Fruit fly (Drosophila melanogaster) whole organism, adult: ENCODE data around the gene Alg11.

Experiments
- CG11617 ChIP-seq: fragments of 200-800 bp; sonication (Bioruptor generic); optimal IDR thresholded peaks from 2 replicates; lab custom pipeline; 2017; ENCODE audit warnings: mild to moderate bottlenecking, missing biosample characterization, missing genetic modification reagents, missing genetic modification characterization
- CG14711 ChIP-seq: fragments of 200-800 bp; sonication (Bioruptor generic); optimal IDR thresholded peaks from 2 replicates; lab custom pipeline; 2018; ENCODE audit warnings: missing biosample characterization, mild to moderate bottlenecking, missing genetic modification characterization, moderate library complexity
- CG1620 ChIP-seq: fragments of 200-800 bp; sonication (Bioruptor generic); optimal IDR thresholded peaks from 2 replicates; lab custom pipeline; 2016; ENCODE audit warnings: missing biosample characterization, missing genetic modification characterization
- CG33017 ChIP-seq: fragments of 200-800 bp; sonication (Bioruptor generic); optimal IDR thresholded peaks from 2 replicates; lab custom pipeline; 2018; ENCODE audit warnings: missing biosample characterization, mild to moderate bottlenecking, missing genetic modification characterization, moderate library complexity
- CG5204 ChIP-seq: fragments of 200-800 bp; sonication (Bioruptor generic); optimal IDR thresholded peaks from 2 replicates; lab custom pipeline; 2016; ENCODE audit warnings: missing biosample characterization, missing genetic modification characterization
- CG7045 ChIP-seq: fragments of 200-800 bp; sonication (Bioruptor generic); optimal IDR thresholded peaks from 2 replicates; lab custom pipeline; 2017; ENCODE audit warnings: missing biosample characterization, mild to moderate bottlenecking, missing genetic modification characterization
- cic ChIP-seq: fragments of 200-800 bp; sonication (Bioruptor generic); optimal IDR thresholded peaks from 2 replicates; lab custom pipeline; 2017; ENCODE audit warnings: missing biosample characterization, mild to moderate bottlenecking, missing genetic modification characterization, moderate library complexity
- cnc ChIP-seq, 2 experiments: fragments of >200 bp; optimal IDR thresholded peaks; 2 replicates each; lab custom pipeline; 2017
- toe ChIP-seq: fragments of 200-800 bp; sonication (Bioruptor generic); optimal IDR thresholded peaks from 2 replicates; lab custom pipeline; 2016; ENCODE audit warnings: missing biosample characterization, missing genetic modification characterization

dm6 chr3L:21640815-21641214 is 15.2 kb downstream of the Alg11 start, which contains the start of gene Atox1:
- TF ChIP-seq CG5204 (GFP tag; lab: Kevin White, UChicago) (no peak), cnc (optimal IDR thresholded peaks at IDR 0.05; lab: Kevin White, UChicago) (no peak), CG11617 (GFP tag; lab: Kevin White, UChicago) (no peak), toe (GFP tag; lab: Kevin White, UChicago) (peak; percentile 35), CG7045 (GFP tag; lab: Kevin White, UChicago) (peak; percentile 9), CG1620 (GFP tag; lab: Kevin White, UChicago) (peak; percentile 33), CG14711 (peak; percentile 17), cic (GFP tag; lab: Kevin White, UChicago) (peak; percentile 38), CG33017 (tag; lab: Kevin White, UChicago) (no peak)
